Worm (Caenorhabditis elegans) whole organism, early embryonic: ENCODE data around the gene dnj-7.

Experiments used
- B0310.2 ChIP-seq: sonication (generic microtip); optimal IDR thresholded peaks from 2 replicates; lab custom pipeline; 2016; ENCODE audit warnings: mild to moderate bottlenecking, missing genetic modification characterization, missing compliant biosample characterization
- F13C5.2 ChIP-seq: sonication (generic microtip); optimal IDR thresholded peaks from 2 replicates; lab custom pipeline; 2017; ENCODE audit warnings: mild to moderate bottlenecking, missing genetic modification characterization, inconsistent platforms, missing compliant biosample characterization
- aly-1 ChIP-seq: sonication (generic microtip); optimal IDR thresholded peaks from 2 replicates; lab custom pipeline; 2016; ENCODE audit warnings: missing genetic modification characterization, missing compliant biosample characterization
- ama-1 ChIP-seq: fragments of 150-350 bp; optimal IDR thresholded peaks from 2 replicates; lab custom pipeline; 2014
- ceh-13 ChIP-seq: fragments of 200-800 bp; sonication (Bioruptor generic); optimal IDR thresholded peaks from 2 replicates; lab custom pipeline; 2018; ENCODE audit warnings: mild to moderate bottlenecking, missing genetic modification characterization, missing compliant biosample characterization
- ceh-36 ChIP-seq: sonication (generic microtip); optimal IDR thresholded peaks from 2 replicates; lab custom pipeline; 2016; ENCODE audit warnings: missing genetic modification characterization, inconsistent platforms, missing compliant biosample characterization
- ets-7 ChIP-seq: sonication (generic microtip); optimal IDR thresholded peaks from 2 replicates; lab custom pipeline; 2016; ENCODE audit warnings: missing genotype, missing genetic modification characterization, missing compliant biosample characterization
- flt-1 ChIP-seq: fragments of 200-800 bp; sonication (Bioruptor generic); IDR thresholded peaks from 2 replicates; pipeline ENCODE4 v1.3.6; 2022; ENCODE audit warnings: missing genetic modification characterization, missing compliant biosample characterization
- hmbx-1 ChIP-seq: sonication (generic microtip); optimal IDR thresholded peaks from 2 replicates; lab custom pipeline; 2016; ENCODE audit warnings: mild to moderate bottlenecking, missing genetic modification characterization, missing compliant biosample characterization
- hmg-4 ChIP-seq: fragments of 200-800 bp; sonication (Bioruptor generic); optimal IDR thresholded peaks from 2 replicates; lab custom pipeline; 2018; ENCODE audit warnings: mild to moderate bottlenecking, missing genetic modification characterization, missing compliant biosample characterization
- hnd-1 ChIP-seq: sonication (generic microtip); optimal IDR thresholded peaks from 2 replicates; lab custom pipeline; 2016; ENCODE audit warnings: missing genetic modification characterization, missing compliant biosample characterization
- pes-1 ChIP-seq: fragments of 200-800 bp; sonication (Bioruptor generic); IDR thresholded peaks from 2 replicates; pipeline ENCODE4 v1.3.6; 2022; ENCODE audit warnings: missing genetic modification reagents, missing genetic modification characterization, missing compliant biosample characterization
- scrt-1 ChIP-seq: fragments of 200-800 bp; sonication (Bioruptor generic); IDR thresholded peaks from 2 replicates; pipeline ENCODE4 v1.3.6; 2022; ENCODE audit warnings: missing genetic modification characterization, missing compliant biosample characterization
- sea-1 ChIP-seq: fragments of 200-800 bp; sonication (Bioruptor generic); conservative IDR thresholded peaks from 2 replicates; pipeline ENCODE4 v1.3.6; 2022; ENCODE audit warnings: missing genetic modification characterization, missing compliant biosample characterization
- tbx-11 ChIP-seq: fragments of 200-800 bp; sonication (Bioruptor generic); IDR thresholded peaks from 2 replicates; pipeline ENCODE4 v1.3.6; 2022; ENCODE audit warnings: missing genetic modification characterization, missing compliant biosample characterization
- tbx-37 ChIP-seq: fragments of 200-800 bp; sonication (Bioruptor generic); conservative IDR thresholded peaks from 2 replicates; pipeline ENCODE4 v1.3.6; 2022; ENCODE audit warnings: missing genetic modification reagents, missing genetic modification characterization, missing compliant biosample characterization
- tra-4 ChIP-seq: sonication (generic microtip); optimal IDR thresholded peaks from 2 replicates; lab custom pipeline; 2017; ENCODE audit warnings: missing genetic modification characterization, missing compliant biosample characterization

The dnj-7 gene

DNA sequence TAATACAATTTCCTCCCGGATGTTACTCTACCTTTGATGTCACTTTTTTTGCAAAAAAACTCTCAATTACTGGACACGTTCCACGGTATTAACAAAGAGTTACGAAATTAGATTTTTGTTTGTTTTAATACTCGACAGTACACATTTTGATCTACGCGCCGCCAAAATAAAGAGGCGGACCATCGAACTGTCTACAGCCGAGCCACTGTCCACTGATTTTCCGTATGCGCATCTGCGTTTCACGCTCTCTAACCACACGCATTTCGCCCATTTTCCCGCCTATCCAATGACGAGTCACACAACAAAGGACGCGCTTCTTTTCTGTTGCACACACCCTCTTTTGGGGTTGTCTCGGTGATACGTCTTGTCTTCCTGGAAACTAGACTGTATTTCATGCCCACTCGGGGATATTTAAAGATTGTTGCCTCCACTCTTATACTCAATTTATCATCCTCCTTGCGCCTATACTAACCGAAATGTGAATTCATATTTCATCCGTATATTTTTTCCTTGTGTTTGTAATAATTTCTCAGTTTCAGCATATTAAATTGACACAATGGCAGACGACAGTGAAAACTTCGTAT lies 5.6 kb downstream of the dnj-7 start, which contains the start of gene C55B6.1:
C55B6.1 (plus strand) TSS at position 534 of the 584 bp plus-strand sequence.
- no peak for TF ChIP-seq F13C5.2 (tag; lab: Kevin White, UChicago)

DNA sequence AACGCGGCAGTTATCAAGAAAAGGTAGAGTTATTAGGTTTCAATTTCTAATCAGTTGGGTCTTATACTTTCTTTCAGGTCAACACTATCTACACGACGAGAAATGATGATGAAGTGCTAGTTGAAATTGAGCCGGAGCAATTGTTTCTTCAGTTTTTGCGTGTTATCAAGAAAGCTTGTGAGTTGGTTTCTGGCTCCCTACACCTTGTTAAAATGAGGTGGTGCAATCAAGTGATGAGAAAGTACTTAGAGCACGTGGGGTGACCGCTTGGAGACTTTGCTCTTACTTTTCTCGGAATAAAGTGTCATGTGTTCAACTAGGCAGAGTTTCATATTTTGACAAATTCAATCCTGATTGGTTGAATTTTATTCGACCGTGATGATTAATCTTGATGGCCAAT lies 6.1 kb downstream of the dnj-7 start:
- TF ChIP-seq tbx-37 (GFP tag; lab: Robert Waterston, UW): no peak
- no peak for TF ChIP-seq sea-1 (GFP tag; lab: Robert Waterston, UW)
- TF ChIP-seq ceh-13 (GFP tag; lab: Kevin White, UChicago): no peak
- no peak for TF ChIP-seq tra-4 (tag; lab: Kevin White, UChicago)
- no peak for TF ChIP-seq ets-7 (tag; lab: Kevin White, UChicago)
- TF ChIP-seq hmg-4 (GFP tag; lab: Kevin White, UChicago): no peak
- no peak for TF ChIP-seq hnd-1

DNA sequence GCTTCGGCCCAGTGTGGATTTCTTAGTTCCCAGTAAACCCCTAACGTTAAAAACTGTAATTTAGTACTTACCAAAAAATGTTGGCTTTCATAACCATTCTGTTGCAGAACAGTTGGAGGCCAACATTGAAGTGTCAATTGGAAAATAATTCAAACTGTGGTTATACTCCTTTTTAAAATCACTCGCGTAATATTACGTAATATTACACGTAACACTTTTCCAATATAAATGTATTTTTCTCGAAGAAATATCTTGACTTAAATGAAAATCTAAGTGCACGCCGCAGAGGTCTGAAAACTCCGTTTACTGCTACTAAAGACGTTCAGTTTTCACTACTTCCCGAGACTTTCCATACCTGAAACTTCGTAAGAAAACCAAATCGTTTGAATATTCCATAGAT lies 9.8 kb downstream of the dnj-7 start:
- TF ChIP-seq ets-7 (tag; lab: Kevin White, UChicago) (no peak), hnd-1 (no peak), ceh-13 (GFP tag; lab: Kevin White, UChicago) (no peak), flt-1 (no peak), ceh-36 (tag; lab: Kevin White, UChicago) (no peak), pes-1 (GFP tag; lab: Robert Waterston, UW) (no peak), aly-1 (no peak), ama-1 (lab: Kevin White, UChicago) (no peak), hmg-4 (GFP tag; lab: Kevin White, UChicago) (no peak), tbx-11 (GFP tag; lab: Robert Waterston, UW) (no peak), tra-4 (tag; lab: Kevin White, UChicago) (no peak), tbx-37 (GFP tag; lab: Robert Waterston, UW) (no peak), B0310.2 (tag; lab: Kevin White, UChicago) (no peak), F13C5.2 (tag; lab: Kevin White, UChicago) (no peak)

DNA sequence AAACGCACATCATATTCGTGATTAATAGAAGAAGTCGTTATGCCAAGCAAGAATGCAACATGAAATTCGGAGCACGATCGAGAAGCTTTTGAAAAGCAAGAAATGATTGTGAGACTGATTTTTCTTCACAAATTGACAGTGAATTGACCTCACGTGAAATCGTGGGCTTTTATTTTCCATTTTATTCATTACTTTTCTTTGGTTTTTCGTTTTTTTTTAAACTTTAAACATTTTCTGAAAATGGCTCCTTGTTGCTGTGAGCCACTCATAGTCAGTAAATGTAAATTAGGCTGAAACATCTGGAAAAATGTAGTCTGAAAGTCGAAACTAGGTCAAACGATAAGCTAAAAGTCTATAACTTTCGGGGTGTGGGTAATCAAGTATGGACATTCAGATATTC lies 10.8 kb downstream of the dnj-7 start, which contains the start of gene C55B6.5:
C55B6.5 (minus strand) TSS at position 101 of the 400 bp plus-strand sequence.
- no peak for TF ChIP-seq ceh-36 (tag; lab: Kevin White, UChicago)
- TF ChIP-seq F13C5.2 (tag; lab: Kevin White, UChicago): no peak
- no peak for TF ChIP-seq ceh-13 (GFP tag; lab: Kevin White, UChicago)
- no peak for TF ChIP-seq pes-1 (GFP tag; lab: Robert Waterston, UW)
- TF ChIP-seq ama-1 (lab: Kevin White, UChicago): no peak

DNA sequence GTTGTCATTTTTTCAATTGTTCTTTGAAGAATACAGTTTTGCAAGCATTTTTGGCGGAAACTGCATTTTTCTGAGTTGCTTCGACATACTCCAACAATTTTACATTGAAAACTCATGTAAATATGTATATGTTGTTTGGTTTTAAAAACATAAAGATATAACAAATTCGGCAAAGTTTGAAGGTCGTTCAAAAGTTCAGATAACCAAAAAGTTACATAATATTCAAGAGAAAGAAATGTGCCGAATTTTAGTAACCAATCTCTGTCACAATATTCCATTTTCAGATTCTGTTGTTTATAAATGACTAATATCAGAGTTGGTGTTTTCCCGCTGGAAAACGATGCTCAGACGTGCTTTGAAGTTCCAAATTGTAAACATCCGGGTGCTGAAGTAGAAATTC lies 12.1 kb downstream of the dnj-7 start, which contains the start of gene ZK867.2:
ZK867.2 (plus strand) TSS at position 301 of the 400 bp plus-strand sequence.
- TF ChIP-seq tbx-37 (GFP tag; lab: Robert Waterston, UW): no peak
- TF ChIP-seq scrt-1 (GFP tag; lab: Robert Waterston, UW): no peak
- no peak for TF ChIP-seq tbx-11 (GFP tag; lab: Robert Waterston, UW)
- no peak for TF ChIP-seq sea-1 (GFP tag; lab: Robert Waterston, UW)
- no peak for TF ChIP-seq hnd-1
- no peak for TF ChIP-seq ceh-36 (tag; lab: Kevin White, UChicago)
- TF ChIP-seq pes-1 (GFP tag; lab: Robert Waterston, UW): no peak
- TF ChIP-seq ets-7 (tag; lab: Kevin White, UChicago): no peak
- no peak for TF ChIP-seq ceh-13 (GFP tag; lab: Kevin White, UChicago)
- no peak for TF ChIP-seq flt-1
- TF ChIP-seq hmg-4 (GFP tag; lab: Kevin White, UChicago): no peak
- no peak for TF ChIP-seq B0310.2 (tag; lab: Kevin White, UChicago)
- TF ChIP-seq F13C5.2 (tag; lab: Kevin White, UChicago): no peak
- no peak for TF ChIP-seq hmbx-1 (tag; lab: Kevin White, UChicago)
- TF ChIP-seq aly-1: no peak
- TF ChIP-seq ama-1 (lab: Kevin White, UChicago): no peak
- no peak for TF ChIP-seq tra-4 (tag; lab: Kevin White, UChicago)

DNA sequence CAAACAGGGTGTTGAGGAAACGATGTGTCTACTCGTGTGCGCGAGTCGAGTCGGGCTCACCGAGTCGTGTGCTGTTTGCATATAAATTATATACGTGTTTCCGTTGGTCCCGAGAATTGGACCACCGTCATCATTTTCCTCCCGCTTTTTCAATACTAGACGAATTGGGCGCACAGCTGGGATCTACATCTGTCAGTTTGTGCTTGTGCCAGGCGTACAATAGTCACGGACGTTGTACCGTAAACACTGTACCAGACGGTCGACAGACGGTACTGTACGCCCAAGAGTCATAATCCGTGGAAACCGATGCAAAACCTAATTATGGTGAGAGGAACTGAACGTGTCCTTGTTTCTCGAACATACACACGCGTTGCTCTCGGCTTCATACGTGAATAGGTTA lies 14.8 kb downstream of the dnj-7 start:
- no peak for TF ChIP-seq tbx-37 (GFP tag; lab: Robert Waterston, UW)

DNA sequence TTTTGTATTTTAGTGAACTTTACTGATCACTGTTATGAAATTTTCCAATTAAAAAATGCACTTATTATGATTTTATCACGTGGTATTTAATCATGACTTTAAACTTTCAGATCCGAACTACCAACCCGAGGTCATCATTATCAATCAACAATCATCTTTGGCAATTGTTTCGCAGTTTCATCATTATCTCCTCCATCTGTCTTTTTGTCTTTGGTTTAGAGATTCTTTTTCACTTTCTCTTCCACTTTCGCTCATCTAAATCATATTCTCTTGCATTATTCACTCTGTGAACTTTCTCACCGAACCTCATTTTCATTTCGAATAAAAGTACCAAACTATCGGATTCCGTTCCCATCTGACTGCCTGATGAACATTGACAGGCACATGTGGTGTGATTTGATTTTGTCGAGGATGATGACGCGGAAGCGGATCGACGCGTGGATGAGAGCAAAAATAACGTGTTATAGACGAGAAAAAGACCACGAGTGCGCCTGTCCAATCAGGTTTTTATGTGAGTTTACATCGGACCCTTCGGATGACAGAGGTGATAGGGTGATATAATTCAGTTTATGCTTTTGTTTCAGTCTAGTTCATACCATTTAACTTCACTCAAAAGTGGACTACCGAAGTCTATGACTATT lies 16.2 kb downstream of the dnj-7 start:
- TF ChIP-seq hmg-4 (GFP tag; lab: Kevin White, UChicago) (no peak), pes-1 (GFP tag; lab: Robert Waterston, UW) (no peak), ceh-36 (tag; lab: Kevin White, UChicago) (no peak), tra-4 (tag; lab: Kevin White, UChicago) (no peak), scrt-1 (GFP tag; lab: Robert Waterston, UW) (no peak), hnd-1 (no peak), ceh-13 (GFP tag; lab: Kevin White, UChicago) (no peak), F13C5.2 (tag; lab: Kevin White, UChicago) (no peak), sea-1 (GFP tag; lab: Robert Waterston, UW) (no peak)

DNA sequence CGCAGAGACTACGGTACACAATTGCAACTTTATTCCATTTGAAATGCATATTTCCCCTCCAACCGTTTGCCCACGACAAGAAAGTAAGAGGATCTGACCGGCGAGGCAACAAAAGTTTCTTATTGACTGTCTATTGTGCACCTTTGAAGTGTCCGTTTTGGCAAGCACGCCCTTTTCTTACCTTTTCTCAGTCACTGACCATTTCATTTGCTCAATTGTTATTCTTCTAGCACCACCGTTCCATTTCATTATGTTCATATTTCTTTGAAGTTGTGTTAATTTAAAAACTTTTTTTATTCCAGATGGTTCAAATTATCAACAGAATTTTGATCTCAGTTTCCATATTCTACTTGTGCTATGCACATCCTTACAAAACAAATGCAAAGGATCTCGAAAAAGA lies 17.0 kb downstream of the dnj-7 start, which contains the start of gene spp-22:
spp-22 (plus strand) TSS at position 301 of the 400 bp plus-strand sequence.
- TF ChIP-seq ama-1 (lab: Kevin White, UChicago): no peak
- TF ChIP-seq ets-7 (tag; lab: Kevin White, UChicago): no peak
- no peak for TF ChIP-seq pes-1 (GFP tag; lab: Robert Waterston, UW)
- TF ChIP-seq tbx-11 (GFP tag; lab: Robert Waterston, UW): no peak
- TF ChIP-seq ceh-13 (GFP tag; lab: Kevin White, UChicago): no peak
- no peak for TF ChIP-seq sea-1 (GFP tag; lab: Robert Waterston, UW)
- no peak for TF ChIP-seq hmg-4 (GFP tag; lab: Kevin White, UChicago)
- TF ChIP-seq hnd-1: no peak
- TF ChIP-seq scrt-1 (GFP tag; lab: Robert Waterston, UW): no peak
- TF ChIP-seq flt-1: no peak
- no peak for TF ChIP-seq tbx-37 (GFP tag; lab: Robert Waterston, UW)
- no peak for TF ChIP-seq F13C5.2 (tag; lab: Kevin White, UChicago)
- TF ChIP-seq hmbx-1 (tag; lab: Kevin White, UChicago): no peak
- TF ChIP-seq B0310.2 (tag; lab: Kevin White, UChicago): no peak
- TF ChIP-seq tra-4 (tag; lab: Kevin White, UChicago): no peak
- TF ChIP-seq aly-1: no peak
- no peak for TF ChIP-seq ceh-36 (tag; lab: Kevin White, UChicago)
